Worm (Caenorhabditis elegans) whole organism, early embryonic: ENCODE data around the gene spl-3.
A peak's percentile ranks its signal among the peaks of the same experiment; 100 is the strongest.

Source experiments
- B0310.2 ChIP-seq: sonication (generic microtip); optimal IDR thresholded peaks from 2 replicates; lab custom pipeline; 2016; ENCODE audit warnings: mild to moderate bottlenecking, missing genetic modification characterization, missing compliant biosample characterization
- F13C5.2 ChIP-seq: sonication (generic microtip); optimal IDR thresholded peaks from 2 replicates; lab custom pipeline; 2017; ENCODE audit warnings: mild to moderate bottlenecking, missing genetic modification characterization, inconsistent platforms, missing compliant biosample characterization
- aly-1 ChIP-seq: sonication (generic microtip); optimal IDR thresholded peaks from 2 replicates; lab custom pipeline; 2016; ENCODE audit warnings: missing genetic modification characterization, missing compliant biosample characterization
- ama-1 ChIP-seq: fragments of 150-350 bp; optimal IDR thresholded peaks from 2 replicates; lab custom pipeline; 2014
- ceh-13 ChIP-seq: fragments of 200-800 bp; sonication (Bioruptor generic); optimal IDR thresholded peaks from 2 replicates; lab custom pipeline; 2018; ENCODE audit warnings: mild to moderate bottlenecking, missing genetic modification characterization, missing compliant biosample characterization
- ceh-36 ChIP-seq: sonication (generic microtip); optimal IDR thresholded peaks from 2 replicates; lab custom pipeline; 2016; ENCODE audit warnings: missing genetic modification characterization, inconsistent platforms, missing compliant biosample characterization
- ets-7 ChIP-seq: sonication (generic microtip); optimal IDR thresholded peaks from 2 replicates; lab custom pipeline; 2016; ENCODE audit warnings: missing genotype, missing genetic modification characterization, missing compliant biosample characterization
- flt-1 ChIP-seq: fragments of 200-800 bp; sonication (Bioruptor generic); IDR thresholded peaks from 2 replicates; pipeline ENCODE4 v1.3.6; 2022; ENCODE audit warnings: missing genetic modification characterization, missing compliant biosample characterization
- hmbx-1 ChIP-seq: sonication (generic microtip); optimal IDR thresholded peaks from 2 replicates; lab custom pipeline; 2016; ENCODE audit warnings: mild to moderate bottlenecking, missing genetic modification characterization, missing compliant biosample characterization
- hmg-4 ChIP-seq: fragments of 200-800 bp; sonication (Bioruptor generic); optimal IDR thresholded peaks from 2 replicates; lab custom pipeline; 2018; ENCODE audit warnings: mild to moderate bottlenecking, missing genetic modification characterization, missing compliant biosample characterization
- hnd-1 ChIP-seq: sonication (generic microtip); optimal IDR thresholded peaks from 2 replicates; lab custom pipeline; 2016; ENCODE audit warnings: missing genetic modification characterization, missing compliant biosample characterization
- pes-1 ChIP-seq: fragments of 200-800 bp; sonication (Bioruptor generic); IDR thresholded peaks from 2 replicates; pipeline ENCODE4 v1.3.6; 2022; ENCODE audit warnings: missing genetic modification reagents, missing genetic modification characterization, missing compliant biosample characterization
- scrt-1 ChIP-seq: fragments of 200-800 bp; sonication (Bioruptor generic); IDR thresholded peaks from 2 replicates; pipeline ENCODE4 v1.3.6; 2022; ENCODE audit warnings: missing genetic modification characterization, missing compliant biosample characterization
- sea-1 ChIP-seq: fragments of 200-800 bp; sonication (Bioruptor generic); conservative IDR thresholded peaks from 2 replicates; pipeline ENCODE4 v1.3.6; 2022; ENCODE audit warnings: missing genetic modification characterization, missing compliant biosample characterization
- tbx-11 ChIP-seq: fragments of 200-800 bp; sonication (Bioruptor generic); IDR thresholded peaks from 2 replicates; pipeline ENCODE4 v1.3.6; 2022; ENCODE audit warnings: missing genetic modification characterization, missing compliant biosample characterization
- tbx-37 ChIP-seq: fragments of 200-800 bp; sonication (Bioruptor generic); conservative IDR thresholded peaks from 2 replicates; pipeline ENCODE4 v1.3.6; 2022; ENCODE audit warnings: missing genetic modification reagents, missing genetic modification characterization, missing compliant biosample characterization
- tra-4 ChIP-seq: sonication (generic microtip); optimal IDR thresholded peaks from 2 replicates; lab custom pipeline; 2017; ENCODE audit warnings: missing genetic modification characterization, missing compliant biosample characterization

The spl-3 gene

ce11 chrIV:1215536-1215935 lies 22.7 kb downstream of the spl-3 start:
- no peak for TF ChIP-seq sea-1 (GFP tag; lab: Robert Waterston, UW)

DNA sequence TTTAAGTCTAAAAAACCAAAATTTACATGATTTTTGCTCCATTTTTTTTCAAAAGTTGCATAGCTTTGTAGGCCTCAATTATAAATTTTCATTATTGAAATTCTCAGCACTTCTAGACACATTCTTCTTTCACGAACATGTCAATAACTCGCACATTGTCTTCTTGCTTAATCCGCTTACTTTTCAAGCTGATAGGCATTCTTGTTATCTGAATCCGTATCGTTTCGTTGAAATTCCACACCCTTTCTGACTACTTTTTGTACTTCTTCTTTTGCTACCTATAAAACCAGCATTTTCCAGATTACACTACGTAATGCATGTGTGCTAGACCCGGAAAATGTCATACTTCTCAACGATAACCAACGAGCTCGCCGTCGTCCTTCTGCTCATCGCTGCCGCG lies 23.4 kb downstream of the spl-3 start, which contains the start of gene W09G12.9:
W09G12.9 (plus strand) TSS at position 301 of the 400 bp plus-strand sequence.
- no peak for TF ChIP-seq F13C5.2
- TF ChIP-seq pes-1 (GFP tag; lab: Robert Waterston, UW), result no peak
- no peak for TF ChIP-seq B0310.2 (tag; lab: Kevin White, UChicago)
- TF ChIP-seq tra-4, result no peak
- TF ChIP-seq tbx-11 (GFP tag; lab: Robert Waterston, UW), result no peak
- TF ChIP-seq flt-1 (GFP tag; lab: Robert Waterston, UW), result no peak
- TF ChIP-seq hmbx-1 (tag; lab: Kevin White, UChicago), result no peak
- TF ChIP-seq ceh-36 (tag; lab: Kevin White, UChicago), result no peak
- no peak for TF ChIP-seq tbx-37 (GFP tag; lab: Robert Waterston, UW)
- no peak for TF ChIP-seq scrt-1

DNA sequence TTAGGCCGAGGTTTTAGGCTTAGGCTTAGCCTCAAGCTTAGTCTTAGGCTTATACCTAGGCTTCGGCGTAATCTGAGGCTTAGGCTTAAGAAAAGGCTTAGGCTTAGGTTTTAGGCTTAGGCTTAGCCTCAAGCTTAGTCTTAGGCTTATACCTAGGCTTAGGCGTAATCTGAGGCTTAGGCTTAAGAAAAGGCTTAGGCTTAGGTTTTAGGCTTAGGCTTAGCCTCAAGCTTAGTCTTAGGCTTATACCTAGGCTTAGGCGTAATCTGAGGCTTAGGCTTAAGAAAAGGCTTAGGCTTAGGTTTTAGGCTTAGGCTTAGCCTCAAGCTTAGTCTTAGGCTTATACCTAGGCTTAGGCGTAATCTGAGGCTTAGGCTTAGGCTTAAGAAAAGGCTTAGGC lies 24.4 kb downstream of the spl-3 start:
- peak; percentile 72 for TF ChIP-seq ceh-36 (tag; lab: Kevin White, UChicago)

ce11 chrIV:1221167-1221566 lies 28.3 kb downstream of the spl-3 start, which contains the start of gene W09G12.10:
TSS of gene W09G12.10 (minus strand) at chrIV:1221287.
- TF ChIP-seq F13C5.2, result no peak
- TF ChIP-seq tbx-37 (GFP tag; lab: Robert Waterston, UW), result no peak
- TF ChIP-seq ets-7, result no peak
- no peak for TF ChIP-seq scrt-1
- no peak for TF ChIP-seq tra-4
- TF ChIP-seq flt-1 (GFP tag; lab: Robert Waterston, UW), result no peak
- TF ChIP-seq ama-1 (lab: Kevin White, UChicago), result no peak
- TF ChIP-seq hmbx-1 (tag; lab: Kevin White, UChicago), result no peak
- no peak for TF ChIP-seq ceh-36 (tag; lab: Kevin White, UChicago)
- TF ChIP-seq ceh-13 (GFP tag; lab: Kevin White, UChicago), result no peak
- TF ChIP-seq hnd-1 (tag; lab: Kevin White, UChicago), result no peak

DNA sequence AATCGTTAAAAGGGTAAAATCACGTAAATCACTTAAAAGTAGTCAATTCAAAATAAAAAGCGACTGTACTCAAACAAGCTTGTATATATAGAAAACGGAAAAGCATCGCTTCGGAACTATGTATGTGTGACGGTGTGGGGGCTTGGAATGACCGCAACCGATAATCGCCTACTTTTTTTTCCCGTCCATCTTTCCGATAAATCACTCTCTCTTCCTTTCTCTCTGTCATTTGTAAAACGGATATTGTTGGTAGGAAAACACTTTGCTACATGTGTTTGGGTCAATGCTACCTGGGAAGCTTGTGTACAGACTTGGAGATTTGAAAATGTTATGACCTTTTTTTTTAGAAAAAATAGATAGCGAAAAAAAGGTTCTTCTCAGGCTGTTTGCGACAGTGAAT lies 31.9 kb downstream of the spl-3 start:
- TF ChIP-seq hnd-1 (tag; lab: Kevin White, UChicago) (no peak), hmbx-1 (tag; lab: Kevin White, UChicago) (no peak), tbx-37 (GFP tag; lab: Robert Waterston, UW) (no peak), ets-7 (no peak), scrt-1 (no peak)

- TF ChIP-seq ceh-13 (GFP tag; lab: Kevin White, UChicago) (no peak), flt-1 (GFP tag; lab: Robert Waterston, UW) (no peak), hnd-1 (tag; lab: Kevin White, UChicago) (no peak), hmg-4 (GFP tag; lab: Kevin White, UChicago) (no peak), ets-7 (no peak), aly-1 (no peak), F13C5.2 (no peak), pes-1 (GFP tag; lab: Robert Waterston, UW) (no peak), B0310.2 (tag; lab: Kevin White, UChicago) (no peak), tra-4 (no peak), hmbx-1 (tag; lab: Kevin White, UChicago) (no peak), sea-1 (GFP tag; lab: Robert Waterston, UW) (no peak), tbx-11 (GFP tag; lab: Robert Waterston, UW) (no peak)
Observed at ce11 chrIV:1225596-1226232, 32.8 kb downstream of the spl-3 start, which contains the start of gene W09G12.8. TSS of gene W09G12.8 (plus strand) at chrIV:1226182.

- no peak for TF ChIP-seq tbx-37 (GFP tag; lab: Robert Waterston, UW)
- TF ChIP-seq ceh-36 (tag; lab: Kevin White, UChicago), result no peak
- no peak for TF ChIP-seq hnd-1 (tag; lab: Kevin White, UChicago)
Observed at ce11 chrIV:1228675-1229130, 35.8 kb downstream of the spl-3 start, which contains the start of gene W09G12.7. TSS of gene W09G12.7 (plus strand) at chrIV:1229080.

DNA sequence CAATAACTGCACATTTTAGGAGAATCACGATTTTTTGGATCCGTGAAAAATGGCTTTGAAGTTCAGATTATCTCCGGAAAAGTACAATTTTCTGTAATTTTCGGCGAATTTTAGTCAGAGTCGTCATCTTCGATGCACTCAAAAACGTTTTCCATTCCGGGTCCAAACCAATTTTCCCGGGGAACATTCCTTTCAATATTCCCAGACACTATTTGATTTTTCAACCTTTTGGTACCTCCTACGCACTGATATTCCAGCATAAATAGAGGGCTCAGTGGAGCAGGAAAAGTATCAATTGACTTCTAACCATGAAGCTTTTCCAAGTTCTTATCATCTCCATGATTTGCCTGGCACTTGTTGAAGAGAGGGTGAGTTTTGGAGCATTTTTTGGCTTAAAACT lies 38.7 kb downstream of the spl-3 start, which contains the start of gene W09G12.6:
W09G12.6 (plus strand) TSS at position 301 of the 400 bp plus-strand sequence.
- TF ChIP-seq aly-1, result no peak
- TF ChIP-seq scrt-1, result no peak
- TF ChIP-seq B0310.2 (tag; lab: Kevin White, UChicago), result no peak
- TF ChIP-seq ceh-36 (tag; lab: Kevin White, UChicago), result no peak

- TF ChIP-seq scrt-1 (no peak), ets-7 (no peak), hnd-1 (tag; lab: Kevin White, UChicago) (no peak), B0310.2 (tag; lab: Kevin White, UChicago) (no peak), F13C5.2 (no peak), ama-1 (lab: Kevin White, UChicago) (no peak), sea-1 (GFP tag; lab: Robert Waterston, UW) (no peak), tbx-11 (GFP tag; lab: Robert Waterston, UW) (no peak), aly-1 (no peak), ceh-36 (tag; lab: Kevin White, UChicago) (no peak), ceh-13 (GFP tag; lab: Kevin White, UChicago) (no peak), tra-4 (no peak), hmg-4 (GFP tag; lab: Kevin White, UChicago) (no peak), flt-1 (GFP tag; lab: Robert Waterston, UW) (no peak)
Observed at ce11 chrIV:1232419-1233145, 39.7 kb downstream of the spl-3 start.
